Worm (Caenorhabditis elegans) whole organism, midembryonic: Measurements from ENCODE around the gene ZK418.13.

Source experiments
- T22C8.4 ChIP-seq: fragments of 200-800 bp; sonication (Bioruptor generic); IDR thresholded peaks from 2 replicates; pipeline ENCODE4 v1.3.6; 2022; ENCODE audit warnings: missing genetic modification characterization, missing compliant biosample characterization
- flt-1 ChIP-seq: fragments of 200-800 bp; sonication (Bioruptor generic); IDR thresholded peaks from 2 replicates; pipeline ENCODE4 v1.3.6; 2022; ENCODE audit warnings: missing genetic modification characterization, missing compliant biosample characterization
- klf-2 ChIP-seq: fragments of 200-800 bp; sonication (Bioruptor generic); conservative IDR thresholded peaks from 2 replicates; pipeline ENCODE4 v1.3.6; 2022; ENCODE audit warnings: missing genetic modification reagents, missing genetic modification characterization, missing compliant biosample characterization
- med-1 ChIP-seq: sonication (generic microtip); optimal IDR thresholded peaks from 2 replicates; lab custom pipeline; 2017; ENCODE audit warnings: missing genetic modification characterization, mild to moderate bottlenecking, missing compliant biosample characterization, antibody characterized with exemption, missing genetic modification reagents; ENCODE audit not compliant: insufficient read depth
- ref-1 ChIP-seq: fragments of 200-800 bp; sonication (Bioruptor generic); conservative IDR thresholded peaks from 2 replicates; pipeline ENCODE4 v1.3.6; 2022; ENCODE audit warnings: missing genetic modification reagents, missing genetic modification characterization, missing compliant biosample characterization
- tab-1 ChIP-seq: fragments of 200-800 bp; sonication (Bioruptor generic); IDR thresholded peaks from 2 replicates; pipeline ENCODE4 v1.3.6; 2022; ENCODE audit warnings: missing genetic modification characterization, missing compliant biosample characterization
- ztf-23 ChIP-seq: fragments of 200-800 bp; sonication (Bioruptor generic); IDR thresholded peaks from 2 replicates; pipeline ENCODE4 v1.3.6; 2022; ENCODE audit warnings: missing genetic modification reagents, missing genetic modification characterization, missing compliant biosample characterization

DNA sequence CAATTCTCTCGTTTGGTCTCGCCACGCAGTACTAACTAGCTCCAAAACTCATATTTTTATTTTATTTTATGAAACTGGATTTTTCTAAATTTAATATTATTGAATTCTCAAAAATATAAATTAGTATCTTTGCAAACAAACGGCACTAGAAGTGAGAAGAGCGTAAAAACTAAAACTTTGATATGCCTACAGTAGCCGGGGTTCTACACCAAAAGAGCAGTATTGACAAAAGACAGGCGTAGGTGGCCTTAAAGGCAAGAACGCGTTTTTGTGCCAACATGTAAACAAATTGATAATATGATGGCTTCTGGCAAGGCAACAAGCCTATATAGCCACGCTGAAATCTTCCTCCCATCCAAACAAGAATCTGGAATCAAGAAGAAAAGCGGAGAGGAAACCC is 13.7 kb downstream of the ZK418.13 start, which contains the start of gene R01H2.1:
- no peak for TF ChIP-seq med-1 (GFP tag; lab: Kevin White, UChicago)
- TF ChIP-seq ztf-23 (GFP tag; lab: Robert Waterston, UW): no peak
- no peak for TF ChIP-seq tab-1 (GFP tag; lab: Robert Waterston, UW)
- no peak for TF ChIP-seq T22C8.4 (GFP tag; lab: Robert Waterston, UW)
- no peak for TF ChIP-seq flt-1 (GFP tag; lab: Robert Waterston, UW)
- TF ChIP-seq klf-2 (GFP tag; lab: Robert Waterston, UW): no peak
- no peak for TF ChIP-seq ref-1
